Worm (Caenorhabditis elegans) whole organism, L4 larva: ENCODE measurements around the gene C35C5.9.

Experiments
- D1046.2 ChIP-seq: fragments of 200-800 bp; sonication (Bioruptor generic); IDR thresholded peaks from 2 replicates; pipeline ENCODE4 v1.3.6; 2022; ENCODE audit warnings: missing genetic modification characterization, missing compliant biosample characterization
- F10B5.3 ChIP-seq: sonication (generic microtip); optimal IDR thresholded peaks from 2 replicates; lab custom pipeline; 2016; ENCODE audit warnings: mild to moderate bottlenecking, missing genetic modification characterization, missing compliant biosample characterization
- R02D3.7 ChIP-seq: fragments of 150-350 bp; sonication (generic microtip); optimal IDR thresholded peaks from 3 replicates; lab custom pipeline; 2014; ENCODE audit warnings: missing biosample characterization, missing genetic modification characterization
- Y105C5A.15 ChIP-seq: fragments of 200-800 bp; sonication (Bioruptor generic); IDR thresholded peaks from 2 replicates; pipeline ENCODE4 v1.3.6; 2022; ENCODE audit warnings: missing genetic modification characterization, missing compliant biosample characterization
- Y48G9A.11 ChIP-seq: fragments of 200-800 bp; sonication (Bioruptor generic); IDR thresholded peaks from 2 replicates; pipeline ENCODE4 v1.3.6; 2022; ENCODE audit warnings: missing genetic modification reagents, missing genetic modification characterization, missing compliant biosample characterization
- ZK546.5 ChIP-seq, 2 experiments: sonication (generic microtip); optimal IDR thresholded peaks; 2 replicates each; lab custom pipeline; 2017; ENCODE audit warnings: missing biosample characterization in 2 of 2, missing genetic modification characterization in 2 of 2
- ama-1 ChIP-seq: fragments of 150-350 bp; optimal IDR thresholded peaks from 2 replicates; lab custom pipeline; 2014; ENCODE audit warnings: inconsistent platforms, mixed read lengths
- cey-2 ChIP-seq: sonication (generic microtip); optimal IDR thresholded peaks from 3 replicates; lab custom pipeline; 2017; ENCODE audit warnings: missing genetic modification characterization, mild to moderate bottlenecking, missing compliant biosample characterization, antibody characterized with exemption, borderline replicate concordance; ENCODE audit not compliant: insufficient read depth
- ctbp-1 ChIP-seq: fragments of 200-800 bp; sonication (Bioruptor generic); IDR thresholded peaks from 2 replicates; pipeline ENCODE4 v1.3.6; 2022; ENCODE audit warnings: missing genetic modification reagents, missing genetic modification characterization, missing compliant biosample characterization
- dmd-6 ChIP-seq: fragments of 200-800 bp; sonication (Bioruptor generic); IDR thresholded peaks from 2 replicates; pipeline ENCODE4 v1.3.6; 2022; ENCODE audit warnings: missing genetic modification reagents, missing genetic modification characterization, missing compliant biosample characterization
- dmd-9 ChIP-seq: fragments of 200-800 bp; sonication (Bioruptor generic); IDR thresholded peaks from 2 replicates; pipeline ENCODE4 v1.3.6; 2022; ENCODE audit warnings: missing genetic modification reagents, missing genetic modification characterization, missing compliant biosample characterization
- dpl-1 ChIP-seq: fragments of 150-350 bp; optimal IDR thresholded peaks from 2 replicates; lab custom pipeline; 2014; ENCODE audit warnings: missing biosample characterization, missing genetic modification reagents, missing genetic modification characterization
- duxl-1 ChIP-seq: sonication (generic microtip); optimal IDR thresholded peaks from 2 replicates; lab custom pipeline; 2016; ENCODE audit warnings: mild to moderate bottlenecking, missing genetic modification characterization, moderate library complexity, missing compliant biosample characterization; ENCODE audit not compliant: poor library complexity
- hif-1 ChIP-seq, 2 experiments: sonication (generic microtip); optimal IDR thresholded peaks; 2 replicates each; lab custom pipeline; 2016 to 2017; ENCODE audit warnings: missing compliant biosample characterization in 2 of 2, missing genetic modification characterization in 2 of 2, missing genetic modification reagents in 2 of 2, missing genotype in 2 of 2, mild to moderate bottlenecking in 1 of 2
- hlh-11 ChIP-seq: fragments of 200-800 bp; sonication (Bioruptor generic); optimal IDR thresholded peaks from 2 replicates; lab custom pipeline; 2018; ENCODE audit warnings: mild to moderate bottlenecking, missing genetic modification characterization, missing compliant biosample characterization
- hmg-1.1 ChIP-seq: fragments of 200-800 bp; sonication (Bioruptor generic); IDR thresholded peaks from 2 replicates; pipeline ENCODE4 v1.3.6; 2022; ENCODE audit warnings: missing genetic modification reagents, missing genetic modification characterization, missing compliant biosample characterization
- lin-15B ChIP-seq: fragments of 150-350 bp; sonication (generic microtip); optimal IDR thresholded peaks from 3 replicates; lab custom pipeline; 2014; ENCODE audit warnings: missing biosample characterization, missing genetic modification characterization
- lin-38 ChIP-seq: fragments of 200-800 bp; sonication (Bioruptor generic); IDR thresholded peaks from 2 replicates; pipeline ENCODE4 v1.3.6; 2022; ENCODE audit warnings: missing genetic modification reagents, missing genetic modification characterization, missing compliant biosample characterization
- madf-5 ChIP-seq, 2 experiments: fragments of 200-800 bp; sonication (Bioruptor generic); IDR thresholded peaks; 2 replicates each; pipeline ENCODE4 v1.3.6; 2022; ENCODE audit warnings: missing compliant biosample characterization in 2 of 2, missing genetic modification characterization in 2 of 2
- mdt-29 ChIP-seq: fragments of 200-800 bp; sonication (Bioruptor generic); IDR thresholded peaks from 2 replicates; pipeline ENCODE4 v1.3.6; 2022; ENCODE audit warnings: missing genetic modification reagents, missing genetic modification characterization, missing compliant biosample characterization
- mep-1 ChIP-seq: fragments of 150-350 bp; sonication (generic microtip); optimal IDR thresholded peaks from 3 replicates; lab custom pipeline; 2014; ENCODE audit warnings: missing biosample characterization, missing genetic modification characterization
- mes-2 ChIP-seq: sonication (generic microtip); optimal IDR thresholded peaks from 2 replicates; lab custom pipeline; 2016; ENCODE audit warnings: missing genotype, mild to moderate bottlenecking, missing genetic modification characterization, missing compliant biosample characterization; ENCODE audit not compliant: poor library complexity, severe bottlenecking
- mxl-3 ChIP-seq: fragments of 200-800 bp; sonication (Bioruptor generic); optimal IDR thresholded peaks from 2 replicates; lab custom pipeline; 2018; ENCODE audit warnings: mild to moderate bottlenecking, missing genetic modification characterization, missing compliant biosample characterization
- nhr-111 ChIP-seq: fragments of 200-800 bp; sonication (Bioruptor generic); optimal IDR thresholded peaks from 2 replicates; lab custom pipeline; 2018; ENCODE audit warnings: mild to moderate bottlenecking, missing genetic modification characterization, missing compliant biosample characterization
- nhr-28 ChIP-seq: fragments of 150-350 bp; optimal IDR thresholded peaks from 2 replicates; lab custom pipeline; 2014; ENCODE audit warnings: missing biosample characterization, missing genetic modification characterization
- nhr-6 ChIP-seq: fragments of 150-350 bp; optimal IDR thresholded peaks from 2 replicates; lab custom pipeline; 2014; ENCODE audit warnings: missing biosample characterization, missing genetic modification characterization
- nhr-76 ChIP-seq: fragments of 150-350 bp; optimal IDR thresholded peaks from 2 replicates; lab custom pipeline; 2014; ENCODE audit warnings: missing biosample characterization, missing genetic modification characterization
- nhr-77 ChIP-seq: fragments of 150-350 bp; optimal IDR thresholded peaks from 2 replicates; lab custom pipeline; 2014; ENCODE audit warnings: missing biosample characterization, missing genetic modification characterization
- pha-4 ChIP-seq, 2 experiments: fragments of 150-350 bp in 1 of 2; fragments of 200-800 bp in 1 of 2; sonication (Bioruptor generic) in 1 of 2; IDR thresholded peaks in 1 of 2; optimal IDR thresholded peaks in 1 of 2; 2 replicates each; pipeline versions ENCODE4 v1.3.6 to Lab custom; 2014 to 2022; ENCODE audit warnings: missing genetic modification characterization in 2 of 2, missing genetic modification reagents in 2 of 2, missing biosample characterization in 1 of 2, missing compliant biosample characterization in 1 of 2
- php-3 ChIP-seq: fragments of 200-800 bp; sonication (Bioruptor generic); IDR thresholded peaks from 2 replicates; pipeline ENCODE4 v1.3.6; 2022; ENCODE audit warnings: missing genetic modification reagents, missing genetic modification characterization, missing compliant biosample characterization
- saeg-2 ChIP-seq: fragments of 200-800 bp; sonication (Bioruptor generic); IDR thresholded peaks from 2 replicates; pipeline ENCODE4 v1.3.6; 2022; ENCODE audit warnings: missing genetic modification reagents, missing genetic modification characterization, missing compliant biosample characterization
- spr-1 ChIP-seq: sonication (generic microtip); optimal IDR thresholded peaks from 2 replicates; lab custom pipeline; 2016; ENCODE audit warnings: mild to moderate bottlenecking, missing genetic modification characterization, missing compliant biosample characterization
- tag-97 ChIP-seq: fragments of 200-800 bp; sonication (Bioruptor generic); IDR thresholded peaks from 2 replicates; pipeline ENCODE4 v1.3.6; 2022; ENCODE audit warnings: missing genetic modification characterization, missing compliant biosample characterization
- unc-39 ChIP-seq: sonication (generic microtip); optimal IDR thresholded peaks from 2 replicates; lab custom pipeline; 2017; ENCODE audit warnings: missing biosample characterization, missing genetic modification characterization
- unc-62 ChIP-seq, 3 experiments: fragments of 150-350 bp in 1 of 3; sonication (generic microtip); optimal IDR thresholded peaks in 2 of 3; peaks in 1 of 3; 1 replicate in 1 of 3; 2 replicates in 2 of 3; lab custom pipeline; 2014 to 2017; ENCODE audit warnings: missing biosample characterization in 3 of 3, missing genetic modification characterization in 3 of 3, missing genetic modification reagents in 3 of 3, missing genotype in 1 of 3
- zag-1 ChIP-seq: fragments of 150-350 bp; optimal IDR thresholded peaks from 2 replicates; lab custom pipeline; 2014; ENCODE audit warnings: missing biosample characterization, missing genetic modification characterization
- zfp-3 ChIP-seq: fragments of 200-800 bp; sonication (Bioruptor generic); conservative IDR thresholded peaks from 2 replicates; pipeline ENCODE4 v1.3.6; 2022; ENCODE audit warnings: missing genetic modification reagents, missing genetic modification characterization, missing compliant biosample characterization
- ztf-11 ChIP-seq: fragments of 150-350 bp; optimal IDR thresholded peaks from 2 replicates; lab custom pipeline; 2014; ENCODE audit warnings: missing biosample characterization, missing genetic modification characterization

Gene C35C5.9

ce11 chrX:11576429-11577088 is 40.2 kb downstream of the C35C5.9 start (continued):
- no peak for TF ChIP-seq mdt-29 (GFP tag; lab: Robert Waterston, UW)
- TF ChIP-seq ctbp-1 (GFP tag; lab: Robert Waterston, UW): no peak
- no peak for TF ChIP-seq nhr-77 (tag; lab: Kevin White, UChicago)
- TF ChIP-seq hif-1 (tag; optimal IDR thresholded peaks at IDR 0.05; lab: Kevin White, UChicago): no peak
- TF ChIP-seq php-3 (GFP tag; lab: Robert Waterston, UW): no peak
- peak; percentile 37 for TF ChIP-seq hlh-11
- no peak for TF ChIP-seq mes-2
- no peak for TF ChIP-seq D1046.2
- TF ChIP-seq madf-5 (GFP tag; IDR thresholded peaks at IDR 0.05; lab: Robert Waterston, UW): no peak
- no peak for TF ChIP-seq saeg-2 (GFP tag; lab: Robert Waterston, UW)
- TF ChIP-seq mxl-3 (GFP tag; lab: Kevin White, UChicago): no peak
- peak; percentile 76; the same call in 1 of the 2 replicates for TF ChIP-seq tag-97 (GFP tag; lab: Robert Waterston, UW)
- TF ChIP-seq dpl-1 (GFP tag; lab: Kevin White, UChicago): no peak
- no peak for TF ChIP-seq dmd-6 (GFP tag; lab: Robert Waterston, UW)
- no peak for TF ChIP-seq nhr-76 (tag; lab: Kevin White, UChicago)
- TF ChIP-seq cey-2 (tag; lab: Kevin White, UChicago): no peak
- TF ChIP-seq ztf-11 (tag; lab: Kevin White, UChicago): no peak
- TF ChIP-seq unc-39 (tag; lab: Kevin White, UChicago): no peak
- TF ChIP-seq ZK546.5 (tag; optimal IDR thresholded peaks at IDR 0.05; lab: Kevin White, UChicago): no peak
- no peak for TF ChIP-seq Y48G9A.11 (GFP tag; lab: Robert Waterston, UW)
- no peak for TF ChIP-seq nhr-6 (tag; lab: Kevin White, UChicago)
- TF ChIP-seq spr-1: no peak
- no peak for TF ChIP-seq F10B5.3 (tag; lab: Kevin White, UChicago)
- no peak for TF ChIP-seq mep-1 (tag; lab: Kevin White, UChicago)
- 0 out of 2 replicates have a peak, but pooled peaks have one; percentile 38 for TF ChIP-seq hmg-1.1
- no peak for TF ChIP-seq lin-15B
- TF ChIP-seq R02D3.7: no peak
- TF ChIP-seq ama-1 (lab: Kevin White, UChicago): no peak
- peak in 1 of 2 experiments; percentile 98 for TF ChIP-seq unc-62 (GFP tag; optimal IDR thresholded peaks at IDR 0.05 in 1 of 2; lab: Kevin White, UChicago)
- TF ChIP-seq unc-62 (tag; optimal IDR thresholded peaks at IDR 0.05; lab: Kevin White, UChicago): no peak
- TF ChIP-seq nhr-28 (tag; lab: Kevin White, UChicago): no peak
- TF ChIP-seq lin-38 (GFP tag; lab: Robert Waterston, UW): no peak
- TF ChIP-seq, all 104 proteins: peak for 6

- TF ChIP-seq dmd-9 (GFP tag; lab: Robert Waterston, UW) (no peak), pha-4 (GFP tag; IDR thresholded peaks at IDR 0.05; lab: Robert Waterston, UW) (no peak), pha-4 (tag; optimal IDR thresholded peaks at IDR 0.05; lab: Kevin White, UChicago) (no peak), zag-1 (tag; lab: Kevin White, UChicago) (no peak), mep-1 (tag; lab: Kevin White, UChicago) (no peak), duxl-1 (tag; lab: Kevin White, UChicago) (no peak), mes-2 (no peak), Y105C5A.15 (GFP tag; lab: Robert Waterston, UW) (no peak), nhr-111 (GFP tag; lab: Kevin White, UChicago) (no peak), zfp-3 (no peak), dpl-1 (GFP tag; lab: Kevin White, UChicago) (no peak)
Measured at ce11 chrX:11585375-11585774, 49.0 kb downstream of the C35C5.9 start, which contains the start of gene abts-2. Gene abts-2 (plus strand): TSS chrX:11585675.
